Worm (Caenorhabditis elegans): Measurements from ENCODE around the gene T23F2.5.

- TF ChIP-seq scrt-1 (GFP tag; IDR thresholded peaks at IDR 0.05) (no peak), pes-1 (GFP tag; IDR thresholded peaks at IDR 0.05) (no peak), ama-1 (optimal IDR thresholded peaks at IDR 0.05) (no peak), tbx-11 (GFP tag; IDR thresholded peaks at IDR 0.05) (no peak), B0310.2 (tag; optimal IDR thresholded peaks at IDR 0.05) (no peak), sea-1 (GFP tag; conservative IDR thresholded peaks at IDR 0.05) (no peak), flt-1 (GFP tag; IDR thresholded peaks at IDR 0.05) (no peak), hmbx-1 (tag; optimal IDR thresholded peaks at IDR 0.05) (no peak), hnd-1 (tag; optimal IDR thresholded peaks at IDR 0.05) (no peak), aly-1 (tag; optimal IDR thresholded peaks at IDR 0.05) (no peak)
Observed at ce11 chrX:5467308-5467707, 49.7 kb downstream of the T23F2.5 start.
